Fruit fly (Drosophila melanogaster) whole organism, pupa: ENCODE results near the gene CG11370.
A peak's percentile ranks its signal among the peaks of the same experiment; 100 is the strongest.

Experiments
- CG17806 ChIP-seq: fragments of 200-800 bp; sonication (Bioruptor generic); optimal IDR thresholded peaks from 2 replicates; lab custom pipeline; 2018; ENCODE audit warnings: missing biosample characterization, mild to moderate bottlenecking, missing genetic modification characterization, moderate library complexity
- CG9948 ChIP-seq: fragments of 200-800 bp; sonication (Bioruptor generic); optimal IDR thresholded peaks from 2 replicates; lab custom pipeline; 2018; ENCODE audit warnings: missing biosample characterization, mild to moderate bottlenecking, missing genetic modification characterization, moderate library complexity
- fd96Ca ChIP-seq: fragments of 200-800 bp; sonication (Bioruptor generic); IDR thresholded peaks from 3 replicates; pipeline ENCODE4 v1.3.6; 2022; ENCODE audit warnings: missing biosample characterization, missing genetic modification characterization
- gl ChIP-seq: fragments of 200-800 bp; sonication (Bioruptor generic); optimal IDR thresholded peaks from 2 replicates; lab custom pipeline; 2018; ENCODE audit warnings: missing biosample characterization, mild to moderate bottlenecking, missing genetic modification characterization

dm6 chr3L:22742945-22743582 lies 31.1 kb downstream of the CG11370 start:
- TF ChIP-seq fd96Ca (no peak), CG9948 (tag; lab: Kevin White, UChicago) (peak; percentile 15), CG17806 (tag; lab: Kevin White, UChicago) (peak; percentile 22), gl (tag; lab: Kevin White, UChicago) (no peak)
